Fruit fly (Drosophila melanogaster): ENCODE results near the gene Dph2.

- TF ChIP-seq bab1 (GFP tag; optimal IDR thresholded peaks at IDR 0.05) (no peak), CG7045 (GFP tag; optimal IDR thresholded peaks at IDR 0.05) (no peak), tj (GFP tag; optimal IDR thresholded peaks at IDR 0.05) (no peak)
Observed at dm6 chr3R:14912449-14912987, 18.8 kb upstream of the Dph2 start.

All from whole organism, adult.